Worm (Caenorhabditis elegans) whole organism, L1 larva: ENCODE results near the gene F49C12.4.
"Not testable (repeated sequence)": the region's sequence is repeated elsewhere in the genome, so short reads cannot be mapped to it uniquely, and the experiment has no call there.

Experiments
- C34B4.2 ChIP-seq: sonication (generic microtip); optimal IDR thresholded peaks from 2 replicates; lab custom pipeline; 2017; ENCODE audit warnings: mild to moderate bottlenecking, missing genetic modification characterization, missing compliant biosample characterization
- F16B12.6 ChIP-seq: fragments of 150-350 bp; optimal IDR thresholded peaks from 2 replicates; lab custom pipeline; 2014; ENCODE audit warnings: missing biosample characterization, missing genetic modification characterization
- Y116A8C.19 ChIP-seq: sonication (generic microtip); optimal IDR thresholded peaks from 2 replicates; lab custom pipeline; 2016; ENCODE audit warnings: missing compliant biosample characterization, missing genetic modification characterization, borderline replicate concordance
- alr-1 ChIP-seq: fragments of 200-800 bp; sonication (Bioruptor generic); optimal IDR thresholded peaks from 2 replicates; lab custom pipeline; 2018; ENCODE audit warnings: borderline replicate concordance, mild to moderate bottlenecking, missing genetic modification characterization, missing compliant biosample characterization
- aly-2 ChIP-seq: fragments of 150-350 bp; optimal IDR thresholded peaks from 2 replicates; lab custom pipeline; 2014; ENCODE audit warnings: missing biosample characterization, missing genetic modification characterization
- blmp-1 ChIP-seq: fragments of 150-350 bp; optimal IDR thresholded peaks from 2 replicates; lab custom pipeline; 2014; ENCODE audit warnings: missing biosample characterization, missing genetic modification characterization
- ceh-8 ChIP-seq: fragments of 200-800 bp; sonication (Bioruptor generic); optimal IDR thresholded peaks from 2 replicates; lab custom pipeline; 2018; ENCODE audit warnings: mild to moderate bottlenecking, missing genetic modification characterization, moderate library complexity, missing compliant biosample characterization
- ceh-82 ChIP-seq, 3 experiments: fragments of 150-350 bp in 1 of 3; sonication (generic microtip) in 2 of 3; optimal IDR thresholded peaks; 2 replicates each; lab custom pipeline; 2014 to 2017; ENCODE audit warnings: missing biosample characterization in 3 of 3, missing genetic modification characterization in 3 of 3
- ceh-88 ChIP-seq: fragments of 200-800 bp; sonication (Bioruptor generic); IDR thresholded peaks from 2 replicates; pipeline ENCODE4 v1.3.6; 2022; ENCODE audit warnings: missing genetic modification characterization, missing compliant biosample characterization
- dsc-1 ChIP-seq: sonication (generic microtip); optimal IDR thresholded peaks from 2 replicates; lab custom pipeline; 2016; ENCODE audit warnings: mild to moderate bottlenecking, missing genetic modification characterization, missing compliant biosample characterization
- efl-1 ChIP-seq, 4 experiments: fragments of 150-350 bp; optimal IDR thresholded peaks in 3 of 4; peaks in 1 of 4; 1 replicate in 1 of 4; 2 replicates in 3 of 4; lab custom pipeline; 2014; ENCODE audit warnings: missing biosample characterization in 2 of 4, missing genetic modification characterization in 2 of 4, missing genetic modification reagents in 2 of 4
- egl-27 ChIP-seq, 2 experiments: fragments of 150-350 bp in 1 of 2; sonication (generic microtip); optimal IDR thresholded peaks; 3 replicates each; lab custom pipeline; 2017 to 2018; ENCODE audit warnings: missing biosample characterization in 2 of 2, missing genetic modification characterization in 2 of 2, missing genetic modification reagents in 2 of 2
- elt-2 ChIP-seq: sonication (generic microtip); optimal IDR thresholded peaks from 2 replicates; lab custom pipeline; 2016; ENCODE audit warnings: missing genetic modification characterization, mild to moderate bottlenecking, inconsistent platforms, missing compliant biosample characterization, missing genetic modification reagents
- elt-3 ChIP-seq, 6 experiments: fragments of 150-350 bp in 1 of 6; sonication (generic microtip); optimal IDR thresholded peaks; 2 replicates each; lab custom pipeline; 2017 to 2018; ENCODE audit warnings: missing biosample characterization in 6 of 6, missing genetic modification characterization in 6 of 6, inconsistent platforms in 1 of 6
- fkh-4 ChIP-seq: sonication (generic microtip); optimal IDR thresholded peaks from 2 replicates; lab custom pipeline; 2016; ENCODE audit warnings: missing compliant biosample characterization, missing genetic modification characterization, borderline replicate concordance
- fos-1 ChIP-seq: fragments of 150-350 bp; optimal IDR thresholded peaks from 2 replicates; lab custom pipeline; 2014; ENCODE audit warnings: missing biosample characterization, missing genetic modification characterization
- hlh-17 ChIP-seq: fragments of 200-800 bp; sonication (Bioruptor generic); optimal IDR thresholded peaks from 2 replicates; lab custom pipeline; 2018; ENCODE audit warnings: missing genetic modification characterization, mild to moderate bottlenecking, missing compliant biosample characterization, moderate library complexity, borderline replicate concordance
- lin-15B ChIP-seq: fragments of 150-350 bp; sonication (generic microtip); optimal IDR thresholded peaks from 3 replicates; lab custom pipeline; 2014; ENCODE audit warnings: missing biosample characterization, missing genetic modification characterization
- mep-1 ChIP-seq: fragments of 150-350 bp; optimal IDR thresholded peaks from 2 replicates; lab custom pipeline; 2014; ENCODE audit warnings: missing biosample characterization, missing genetic modification characterization
- nhr-11 ChIP-seq: fragments of 150-350 bp; optimal IDR thresholded peaks from 2 replicates; lab custom pipeline; 2014; ENCODE audit warnings: missing biosample characterization, missing genetic modification characterization
- nhr-12 ChIP-seq: sonication (generic microtip); optimal IDR thresholded peaks from 2 replicates; lab custom pipeline; 2017; ENCODE audit warnings: missing biosample characterization, missing genetic modification characterization
- nhr-20 ChIP-seq: sonication (generic microtip); optimal IDR thresholded peaks from 2 replicates; lab custom pipeline; 2016; ENCODE audit warnings: mild to moderate bottlenecking, missing genetic modification characterization, missing compliant biosample characterization
- nhr-47 ChIP-seq: sonication (generic microtip); optimal IDR thresholded peaks from 2 replicates; lab custom pipeline; 2016; ENCODE audit warnings: mild to moderate bottlenecking, missing genetic modification characterization, moderate library complexity, missing compliant biosample characterization
- nhr-84 ChIP-seq: sonication (generic microtip); optimal IDR thresholded peaks from 2 replicates; lab custom pipeline; 2017; ENCODE audit warnings: missing biosample characterization, missing genetic modification characterization
- pag-3 ChIP-seq: sonication (generic microtip); optimal IDR thresholded peaks from 2 replicates; lab custom pipeline; 2017; ENCODE audit warnings: missing genetic modification characterization, mild to moderate bottlenecking, missing compliant biosample characterization, antibody characterized with exemption, borderline replicate concordance; ENCODE audit not compliant: insufficient read depth
- pax-3 ChIP-seq: fragments of 200-800 bp; sonication (Bioruptor generic); optimal IDR thresholded peaks from 2 replicates; lab custom pipeline; 2018; ENCODE audit warnings: mild to moderate bottlenecking, missing genetic modification characterization, moderate library complexity, missing compliant biosample characterization
- snu-23 ChIP-seq: sonication (generic microtip); optimal IDR thresholded peaks from 2 replicates; lab custom pipeline; 2016; ENCODE audit warnings: missing genetic modification characterization, missing compliant biosample characterization
- sox-4 ChIP-seq: sonication (generic microtip); optimal IDR thresholded peaks from 2 replicates; lab custom pipeline; 2016; ENCODE audit warnings: missing genetic modification characterization, missing compliant biosample characterization
- sup-37 ChIP-seq: fragments of 200-800 bp; sonication (Bioruptor generic); optimal IDR thresholded peaks from 2 replicates; lab custom pipeline; 2018; ENCODE audit warnings: mild to moderate bottlenecking, missing genetic modification characterization, missing compliant biosample characterization
- swsn-7 ChIP-seq: sonication (generic microtip); optimal IDR thresholded peaks from 2 replicates; lab custom pipeline; 2016; ENCODE audit warnings: missing genetic modification characterization, missing compliant biosample characterization
- unc-30 ChIP-seq: sonication (generic microtip); optimal IDR thresholded peaks from 2 replicates; lab custom pipeline; 2017; ENCODE audit warnings: missing biosample characterization, missing genetic modification characterization
- unc-62 ChIP-seq: fragments of 150-350 bp; optimal IDR thresholded peaks from 2 replicates; lab custom pipeline; 2014; ENCODE audit warnings: missing biosample characterization, missing genetic modification reagents, missing genetic modification characterization
- vab-15 ChIP-seq: sonication (generic microtip); optimal IDR thresholded peaks from 2 replicates; lab custom pipeline; 2017; ENCODE audit warnings: missing genotype, mild to moderate bottlenecking, missing genetic modification characterization, missing compliant biosample characterization
- zag-1 ChIP-seq: fragments of 150-350 bp; optimal IDR thresholded peaks from 2 replicates; lab custom pipeline; 2014; ENCODE audit warnings: missing biosample characterization, missing genetic modification characterization
- zip-4 ChIP-seq: fragments of 200-800 bp; sonication (Bioruptor generic); optimal IDR thresholded peaks from 2 replicates; lab custom pipeline; 2018; ENCODE audit warnings: mild to moderate bottlenecking, missing genetic modification characterization, moderate library complexity, missing compliant biosample characterization
- ztf-11 ChIP-seq, 2 experiments: sonication (generic microtip); optimal IDR thresholded peaks; 2 replicates each; lab custom pipeline; 2016 to 2017; ENCODE audit warnings: missing genetic modification characterization in 2 of 2, missing biosample characterization in 1 of 2, missing compliant biosample characterization in 1 of 2

F49C12.4 gene

ce11 chrIV:9286305-9286704 is 17.6 kb downstream of the F49C12.4 start, which contains the start of gene nhr-267:
Gene nhr-267 (minus strand): TSS chrIV:9286405.
- TF ChIP-seq C34B4.2, nhr-47, sox-4 (tag; lab: Kevin White, UChicago): not testable (repeated sequence)

ce11 chrIV:9274008-9274529 is 29.8 kb downstream of the F49C12.4 start, which contains the start of gene nmy-3:
Gene nmy-3 (plus strand): TSS chrIV:9274479.
- TF ChIP-seq vab-15 (tag; lab: Kevin White, UChicago) (no peak), nhr-84 (no peak), C34B4.2 (tag; lab: Kevin White, UChicago) (no peak), alr-1 (tag; lab: Kevin White, UChicago) (no peak), nhr-20 (tag; lab: Kevin White, UChicago) (no peak), ceh-8 (GFP tag; lab: Kevin White, UChicago) (no peak), elt-2 (tag; lab: Kevin White, UChicago) (no peak)

ce11 chrIV:9269796-9270195 is 34.1 kb downstream of the F49C12.4 start, which contains the start of gene flh-3:
Gene flh-3 (plus strand): TSS chrIV:9270096.
- TF ChIP-seq aly-2 (tag; lab: Kevin White, UChicago): no peak
- no peak for TF ChIP-seq mep-1 (tag; lab: Kevin White, UChicago)
- no peak for TF ChIP-seq ceh-82 (tag; optimal IDR thresholded peaks at IDR 0.05; lab: Kevin White, UChicago)
- TF ChIP-seq Y116A8C.19 (tag; lab: Kevin White, UChicago): no peak
- no peak for TF ChIP-seq sup-37
- no peak for TF ChIP-seq fos-1 (tag; lab: Kevin White, UChicago)

ce11 chrIV:9268916-9269315 is 35.0 kb downstream of the F49C12.4 start:
- TF ChIP-seq pag-3 (tag; lab: Kevin White, UChicago): no peak
- no peak for TF ChIP-seq efl-1 (optimal IDR thresholded peaks at IDR 0.05; lab: Kevin White, UChicago)
- TF ChIP-seq efl-1 (GFP tag; optimal IDR thresholded peaks at IDR 0.05 in 1 of 2; lab: Kevin White, UChicago): peak in 1 of 2 experiments; percentile 11
- TF ChIP-seq ztf-11 (tag; optimal IDR thresholded peaks at IDR 0.05; lab: Kevin White, UChicago): peak in 1 of 2 experiments; percentile 28
- TF ChIP-seq elt-3 (tag; optimal IDR thresholded peaks at IDR 0.05; lab: Kevin White, UChicago): no peak

DNA sequence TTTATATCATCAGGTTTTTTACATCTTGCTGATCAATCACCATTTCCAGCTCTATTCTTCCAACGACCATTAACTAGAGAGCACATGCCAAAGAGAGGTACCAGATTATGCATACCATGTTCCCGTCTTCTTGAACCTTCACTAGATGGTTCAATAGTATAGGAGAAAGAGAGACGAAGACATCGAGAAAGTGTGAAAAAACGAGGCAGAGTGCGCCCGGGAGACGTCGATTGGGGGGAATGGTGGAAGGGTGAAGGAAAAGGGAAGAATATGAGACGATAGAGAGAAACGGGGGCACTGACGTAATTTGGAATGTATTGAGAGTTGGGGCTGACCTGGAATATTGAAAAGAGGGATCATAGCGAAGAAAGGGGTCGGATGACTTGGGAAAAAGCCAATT is 36.3 kb downstream of the F49C12.4 start:
- TF ChIP-seq blmp-1 (tag; lab: Kevin White, UChicago): peak; percentile 56
- no peak for TF ChIP-seq pax-3
- TF ChIP-seq, all 84 proteins: peak for 1

ce11 chrIV:9266464-9266863 is 37.4 kb downstream of the F49C12.4 start, which contains the start of gene Y11D7A.19:
Gene Y11D7A.19 (minus strand): TSS chrIV:9266564.
- TF ChIP-seq unc-30 (tag; lab: Kevin White, UChicago) (no peak), fkh-4 (tag; lab: Kevin White, UChicago) (no peak), snu-23 (GFP tag; lab: Kevin White, UChicago) (no peak), zip-4 (no peak), unc-62 (GFP tag; lab: Kevin White, UChicago) (no peak), zag-1 (no peak), nhr-11 (tag; lab: Kevin White, UChicago) (no peak), ceh-88 (GFP tag; lab: Robert Waterston, UW) (no peak), pax-3 (no peak), dsc-1 (no peak), hlh-17 (GFP tag; lab: Kevin White, UChicago) (no peak), nhr-12 (tag; lab: Kevin White, UChicago) (no peak), F16B12.6 (no peak), egl-27 (tag; optimal IDR thresholded peaks at IDR 0.05; lab: Kevin White, UChicago) (no peak), lin-15B (no peak), swsn-7 (tag; lab: Kevin White, UChicago) (no peak)
